Worm (Caenorhabditis elegans): Measurements from ENCODE around the gene fbxa-194.

Gene fbxa-194

ce11 chrV:19767719-19768118, 10.8 kb downstream of the fbxa-194 start:
- no peak for TF ChIP-seq hmbx-1 (tag; optimal IDR thresholded peaks at IDR 0.05)
- no peak for TF ChIP-seq hnd-1 (tag; optimal IDR thresholded peaks at IDR 0.05)
- TF ChIP-seq flt-1 (GFP tag; IDR thresholded peaks at IDR 0.05) = no peak
- TF ChIP-seq tbx-37 (GFP tag; conservative IDR thresholded peaks at IDR 0.05) = no peak
- TF ChIP-seq sea-1 (GFP tag; conservative IDR thresholded peaks at IDR 0.05) = no peak
- TF ChIP-seq B0310.2 (tag; optimal IDR thresholded peaks at IDR 0.05) = no peak
- TF ChIP-seq tbx-11 (GFP tag; IDR thresholded peaks at IDR 0.05) = no peak
- no peak for TF ChIP-seq ets-7 (tag; optimal IDR thresholded peaks at IDR 0.05)
- no peak for TF ChIP-seq ceh-13 (GFP tag; optimal IDR thresholded peaks at IDR 0.05)
- TF ChIP-seq F13C5.2 (tag; optimal IDR thresholded peaks at IDR 0.05) = no peak
- TF ChIP-seq scrt-1 (GFP tag; IDR thresholded peaks at IDR 0.05) = no peak
- TF ChIP-seq ama-1 (optimal IDR thresholded peaks at IDR 0.05) = no peak
- TF ChIP-seq ceh-36 (tag; optimal IDR thresholded peaks at IDR 0.05) = no peak

- TF ChIP-seq pes-1 (GFP tag; IDR thresholded peaks at IDR 0.05) (no peak), ceh-36 (tag; optimal IDR thresholded peaks at IDR 0.05) (no peak), hnd-1 (tag; optimal IDR thresholded peaks at IDR 0.05) (no peak), aly-1 (tag; optimal IDR thresholded peaks at IDR 0.05) (no peak)
Measured at ce11 chrV:19760751-19761150, 17.8 kb downstream of the fbxa-194 start, which contains the start of gene M162.5. TSS of gene M162.5 (plus strand) at chrV:19761051.

ce11 chrV:19759282-19759681, 19.2 kb downstream of the fbxa-194 start:
- TF ChIP-seq hmg-4 (GFP tag; optimal IDR thresholded peaks at IDR 0.05) (no peak), ceh-13 (GFP tag; optimal IDR thresholded peaks at IDR 0.05) (no peak), tbx-11 (GFP tag; IDR thresholded peaks at IDR 0.05) (no peak), scrt-1 (GFP tag; IDR thresholded peaks at IDR 0.05) (no peak), ceh-36 (tag; optimal IDR thresholded peaks at IDR 0.05) (no peak), B0310.2 (tag; optimal IDR thresholded peaks at IDR 0.05) (no peak), ama-1 (optimal IDR thresholded peaks at IDR 0.05) (no peak), flt-1 (GFP tag; IDR thresholded peaks at IDR 0.05) (no peak), hnd-1 (tag; optimal IDR thresholded peaks at IDR 0.05) (no peak), aly-1 (tag; optimal IDR thresholded peaks at IDR 0.05) (no peak), sea-1 (GFP tag; conservative IDR thresholded peaks at IDR 0.05) (no peak), tra-4 (tag; optimal IDR thresholded peaks at IDR 0.05) (no peak), tbx-37 (GFP tag; conservative IDR thresholded peaks at IDR 0.05) (no peak), pes-1 (GFP tag; IDR thresholded peaks at IDR 0.05) (no peak), ets-7 (tag; optimal IDR thresholded peaks at IDR 0.05) (no peak), hmbx-1 (tag; optimal IDR thresholded peaks at IDR 0.05) (no peak), F13C5.2 (tag; optimal IDR thresholded peaks at IDR 0.05) (no peak)

ce11 chrV:19756253-19756652, 22.3 kb downstream of the fbxa-194 start, which contains the start of gene W04E12.9:
TSS of gene W04E12.9 (plus strand) at chrV:19756553.
- TF ChIP-seq hmg-4 (GFP tag; optimal IDR thresholded peaks at IDR 0.05) = no peak
- no peak for TF ChIP-seq flt-1 (GFP tag; IDR thresholded peaks at IDR 0.05)
- no peak for TF ChIP-seq hmbx-1 (tag; optimal IDR thresholded peaks at IDR 0.05)
- TF ChIP-seq scrt-1 (GFP tag; IDR thresholded peaks at IDR 0.05) = no peak
- no peak for TF ChIP-seq F13C5.2 (tag; optimal IDR thresholded peaks at IDR 0.05)
- no peak for TF ChIP-seq aly-1 (tag; optimal IDR thresholded peaks at IDR 0.05)
- no peak for TF ChIP-seq B0310.2 (tag; optimal IDR thresholded peaks at IDR 0.05)
- no peak for TF ChIP-seq pes-1 (GFP tag; IDR thresholded peaks at IDR 0.05)
- no peak for TF ChIP-seq tbx-37 (GFP tag; conservative IDR thresholded peaks at IDR 0.05)
- no peak for TF ChIP-seq tra-4 (tag; optimal IDR thresholded peaks at IDR 0.05)
- TF ChIP-seq ceh-36 (tag; optimal IDR thresholded peaks at IDR 0.05) = no peak
- TF ChIP-seq ets-7 (tag; optimal IDR thresholded peaks at IDR 0.05) = no peak
- no peak for TF ChIP-seq tbx-11 (GFP tag; IDR thresholded peaks at IDR 0.05)
- TF ChIP-seq sea-1 (GFP tag; conservative IDR thresholded peaks at IDR 0.05) = no peak
- TF ChIP-seq ama-1 (optimal IDR thresholded peaks at IDR 0.05) = no peak
- no peak for TF ChIP-seq hnd-1 (tag; optimal IDR thresholded peaks at IDR 0.05)
- no peak for TF ChIP-seq ceh-13 (GFP tag; optimal IDR thresholded peaks at IDR 0.05)

ce11 chrV:19755260-19755659, 23.2 kb downstream of the fbxa-194 start, which contains the start of gene clec-50:
TSS of gene clec-50 (minus strand) at chrV:19755368.
- TF ChIP-seq hnd-1 (tag; optimal IDR thresholded peaks at IDR 0.05) (no peak), sea-1 (GFP tag; conservative IDR thresholded peaks at IDR 0.05) (no peak), B0310.2 (tag; optimal IDR thresholded peaks at IDR 0.05) (no peak), tbx-11 (GFP tag; IDR thresholded peaks at IDR 0.05) (no peak), ama-1 (optimal IDR thresholded peaks at IDR 0.05) (no peak), aly-1 (tag; optimal IDR thresholded peaks at IDR 0.05) (no peak)

- TF ChIP-seq hnd-1 (tag; optimal IDR thresholded peaks at IDR 0.05) (no peak), tbx-37 (GFP tag; conservative IDR thresholded peaks at IDR 0.05) (no peak), tbx-11 (GFP tag; IDR thresholded peaks at IDR 0.05) (no peak), pes-1 (GFP tag; IDR thresholded peaks at IDR 0.05) (no peak), ceh-36 (tag; optimal IDR thresholded peaks at IDR 0.05) (no peak), ama-1 (optimal IDR thresholded peaks at IDR 0.05) (no peak), B0310.2 (tag; optimal IDR thresholded peaks at IDR 0.05) (no peak), flt-1 (GFP tag; IDR thresholded peaks at IDR 0.05) (no peak), aly-1 (tag; optimal IDR thresholded peaks at IDR 0.05) (no peak), sea-1 (GFP tag; conservative IDR thresholded peaks at IDR 0.05) (no peak)
Measured at ce11 chrV:19754331-19754730, 24.2 kb downstream of the fbxa-194 start.

- TF ChIP-seq scrt-1 (GFP tag; IDR thresholded peaks at IDR 0.05) = no peak
- no peak for TF ChIP-seq flt-1 (GFP tag; IDR thresholded peaks at IDR 0.05)
- no peak for TF ChIP-seq ceh-36 (tag; optimal IDR thresholded peaks at IDR 0.05)
- no peak for TF ChIP-seq aly-1 (tag; optimal IDR thresholded peaks at IDR 0.05)
- no peak for TF ChIP-seq tbx-37 (GFP tag; conservative IDR thresholded peaks at IDR 0.05)
- no peak for TF ChIP-seq sea-1 (GFP tag; conservative IDR thresholded peaks at IDR 0.05)
- TF ChIP-seq hmg-4 (GFP tag; optimal IDR thresholded peaks at IDR 0.05) = no peak
- TF ChIP-seq tbx-11 (GFP tag; IDR thresholded peaks at IDR 0.05) = no peak
- no peak for TF ChIP-seq F13C5.2 (tag; optimal IDR thresholded peaks at IDR 0.05)
Measured at ce11 chrV:19752879-19753278, 25.6 kb downstream of the fbxa-194 start.

ce11 chrV:19751124-19751523, 27.4 kb downstream of the fbxa-194 start, which contains the start of gene clec-49:
TSS of gene clec-49 (minus strand) at chrV:19751226.
- TF ChIP-seq scrt-1 (GFP tag; IDR thresholded peaks at IDR 0.05) (no peak), aly-1 (tag; optimal IDR thresholded peaks at IDR 0.05) (no peak), F13C5.2 (tag; optimal IDR thresholded peaks at IDR 0.05) (no peak), hmg-4 (GFP tag; optimal IDR thresholded peaks at IDR 0.05) (no peak), tbx-11 (GFP tag; IDR thresholded peaks at IDR 0.05) (no peak), ets-7 (tag; optimal IDR thresholded peaks at IDR 0.05) (no peak), flt-1 (GFP tag; IDR thresholded peaks at IDR 0.05) (no peak), B0310.2 (tag; optimal IDR thresholded peaks at IDR 0.05) (no peak), ceh-13 (GFP tag; optimal IDR thresholded peaks at IDR 0.05) (no peak), ceh-36 (tag; optimal IDR thresholded peaks at IDR 0.05) (no peak)

Measured in whole organism, early embryonic.